5 fruit fly cellular contexts compared by ENCODE assay signal in genomic region chr2L:8299194-8299811, dm6.
TF ChIP-seq lines count a peak whose summit lies in the region.

No protein-coding gene starts in this region.

- TF ChIP-seq CTCF in whole organism, embryonic (GFP tag; optimal IDR thresholded peaks at IDR 0.05; lab: Kevin White, UChicago) = no peak

TF ChIP-seq in whole organism, adult, 20 proteins besides CTCF, POLR2A, EP300 and RAD21:
- TF ChIP-seq bab1 (GFP tag; optimal IDR thresholded peaks at IDR 0.05; lab: Kevin White, UChicago) (peak; percentile 18), cnc (optimal IDR thresholded peaks at IDR 0.05; lab: Kevin White, UChicago) (no peak)

TF ChIP-seq in whole organism, embryonic, 481 proteins besides CTCF, POLR2A, EP300 and RAD21 (continues in another document):
- TF ChIP-seq corto (GFP tag; optimal IDR thresholded peaks at IDR 0.05; lab: Kevin White, UChicago) (peak; percentile 65), gcm2 (GFP tag; optimal IDR thresholded peaks at IDR 0.05; lab: Kevin White, UChicago) (no peak), slp2 (GFP tag; optimal IDR thresholded peaks at IDR 0.05; lab: Kevin White, UChicago) (no peak), Drgx (GFP tag; IDR thresholded peaks at IDR 0.05; lab: Robert Waterston, UW) (peak; percentile 46; the same call in 1 of the 2 replicates), amos (GFP tag; IDR thresholded peaks at IDR 0.05; lab: Robert Waterston, UW; ENCODE audit: partially characterized antibody) (peak; percentile 25; the same call in 1 of the 2 replicates), gce (GFP tag; IDR thresholded peaks at IDR 0.05; lab: Robert Waterston, UW) (0 out of 3 replicates have a peak, but pooled peaks have one; percentile 10), CG10979 (tag; optimal IDR thresholded peaks at IDR 0.05; lab: Kevin White, UChicago) (peak; percentile 19), sr (GFP tag; IDR thresholded peaks at IDR 0.05; lab: Robert Waterston, UW) (no peak), CG17361 (GFP tag; IDR thresholded peaks at IDR 0.05; lab: Robert Waterston, UW) (0 out of 3 replicates have a peak, but pooled peaks have one; percentile 29), CG2712 (tag; optimal IDR thresholded peaks at IDR 0.05; lab: Kevin White, UChicago) (peak; percentile 25), prd (optimal IDR thresholded peaks at IDR 0.05; lab: Kevin White, UChicago) (no peak), prd (GFP tag; IDR thresholded peaks at IDR 0.05; lab: Robert Waterston, UW) (peak; percentile 16; the same call in 1 of the 3 replicates), lola (GFP tag; optimal IDR thresholded peaks at IDR 0.05; lab: Kevin White, UChicago) (peak in 1 of 3 experiments; percentile 13), CG14710 (tag; optimal IDR thresholded peaks at IDR 0.05; lab: Kevin White, UChicago) (peak; percentile 7), Ptx1 (GFP tag; IDR thresholded peaks at IDR 0.05; lab: Robert Waterston, UW) (no peak), nom (GFP tag; optimal IDR thresholded peaks at IDR 0.05; lab: Kevin White, UChicago) (peak; percentile 93), Med (GFP tag; lab: Kevin White, UChicago) (peak; percentile 34), sim (GFP tag; IDR thresholded peaks at IDR 0.05; lab: Robert Waterston, UW) (0 out of 2 replicates have a peak, but pooled peaks have one; percentile 3), CG7556 (GFP tag; optimal IDR thresholded peaks at IDR 0.05; lab: Kevin White, UChicago) (no peak), Xrp1 (GFP tag; IDR thresholded peaks at IDR 0.05; lab: Robert Waterston, UW) (peak; percentile 15; the same call in 1 of the 2 replicates)

TF ChIP-seq in whole organism, prepupa, 60 proteins besides CTCF, POLR2A, EP300 and RAD21 (continues in another document):
- peak; percentile 98 for TF ChIP-seq svp (GFP tag; lab: Kevin White, UChicago)
- no peak for TF ChIP-seq CG6276 (GFP tag; optimal IDR thresholded peaks at IDR 0.05; lab: Kevin White, UChicago)
- TF ChIP-seq fkh (GFP tag; optimal IDR thresholded peaks at IDR 0.05; lab: Kevin White, UChicago) = peak; percentile 18
- peak; percentile 49 for TF ChIP-seq Lpt (GFP tag; optimal IDR thresholded peaks at IDR 0.05; lab: Kevin White, UChicago)
- peak; percentile 56; the same call in 1 of the 3 replicates for TF ChIP-seq CG6163 (GFP tag; IDR thresholded peaks at IDR 0.05; lab: Robert Waterston, UW)
- TF ChIP-seq cyc (GFP tag; optimal IDR thresholded peaks at IDR 0.05; lab: Kevin White, UChicago) = peak; percentile 91
- TF ChIP-seq CG8319 (GFP tag; optimal IDR thresholded peaks at IDR 0.05; lab: Kevin White, UChicago) = peak; percentile 54
- peak; percentile 54; the same call in 1 of the 2 replicates for TF ChIP-seq Gug (GFP tag; IDR thresholded peaks at IDR 0.05; lab: Robert Waterston, UW)
- peak; percentile 73 for TF ChIP-seq CG8632 (GFP tag; optimal IDR thresholded peaks at IDR 0.05; lab: Kevin White, UChicago)
- TF ChIP-seq fd85E (GFP tag; optimal IDR thresholded peaks at IDR 0.05; lab: Kevin White, UChicago) = peak; percentile 3
- TF ChIP-seq CG1621 (tag; optimal IDR thresholded peaks at IDR 0.05; lab: Kevin White, UChicago) = peak; percentile 74
- TF ChIP-seq dsx (GFP tag; optimal IDR thresholded peaks at IDR 0.05; lab: Kevin White, UChicago; ENCODE audit: poor library complexity, severe bottlenecking) = peak; percentile 91
- peak; percentile 82 for TF ChIP-seq net (GFP tag; optimal IDR thresholded peaks at IDR 0.05; lab: Kevin White, UChicago)
- peak; percentile 70 for TF ChIP-seq CG11762 (GFP tag; optimal IDR thresholded peaks at IDR 0.05; lab: Kevin White, UChicago; ENCODE audit: insufficient read depth)
- no peak for TF ChIP-seq CG4318 (GFP tag; optimal IDR thresholded peaks at IDR 0.05; lab: Kevin White, UChicago)
- TF ChIP-seq CG11902 (GFP tag; optimal IDR thresholded peaks at IDR 0.05; lab: Kevin White, UChicago) = peak; percentile 91
- TF ChIP-seq CG7368 (GFP tag; optimal IDR thresholded peaks at IDR 0.05; lab: Kevin White, UChicago) = peak; percentile 72
- peak; percentile 42 for TF ChIP-seq Hr4 (GFP tag; optimal IDR thresholded peaks at IDR 0.05; lab: Kevin White, UChicago)
- TF ChIP-seq CG15336 (GFP tag; IDR thresholded peaks at IDR 0.05; lab: Robert Waterston, UW) = peak; percentile 58
- TF ChIP-seq Eip75B (GFP tag; optimal IDR thresholded peaks at IDR 0.05; lab: Kevin White, UChicago) = peak; percentile 89
- TF ChIP-seq CG34406 (GFP tag; optimal IDR thresholded peaks at IDR 0.05; lab: Kevin White, UChicago) = peak; percentile 84
- peak; percentile 94 for TF ChIP-seq topi (GFP tag; optimal IDR thresholded peaks at IDR 0.05; lab: Kevin White, UChicago)

TF ChIP-seq in whole organism, pupa, 21 proteins besides CTCF, POLR2A, EP300 and RAD21:
- TF ChIP-seq CG9948 (tag; optimal IDR thresholded peaks at IDR 0.05; lab: Kevin White, UChicago) (peak; percentile 85), gl (tag; optimal IDR thresholded peaks at IDR 0.05; lab: Kevin White, UChicago) (peak; percentile 85), CG12605 (GFP tag; IDR thresholded peaks at IDR 0.05; lab: Robert Waterston, UW) (peak; percentile 64; the same call in 1 of the 2 replicates), CG32121 (GFP tag; IDR thresholded peaks at IDR 0.05; lab: Robert Waterston, UW) (no peak), rn (GFP tag; IDR thresholded peaks at IDR 0.05; lab: Robert Waterston, UW) (peak; percentile 40; the same call in 1 of the 2 replicates), EcR (GFP tag; optimal IDR thresholded peaks at IDR 0.05; lab: Kevin White, UChicago) (peak; percentile 81), CG4496 (GFP tag; IDR thresholded peaks at IDR 0.05; lab: Robert Waterston, UW) (peak; percentile 69; the same call in 2 of the 3 replicates), Ets98B (GFP tag; IDR thresholded peaks at IDR 0.05; lab: Robert Waterston, UW) (peak; percentile 47), CG34367 (tag; optimal IDR thresholded peaks at IDR 0.05; lab: Kevin White, UChicago) (peak; percentile 75), CG15710 (tag; optimal IDR thresholded peaks at IDR 0.05; lab: Kevin White, UChicago) (peak; percentile 95), CG13204 (GFP tag; optimal IDR thresholded peaks at IDR 0.05; lab: Kevin White, UChicago) (peak; percentile 97), Pif1B (GFP tag; optimal IDR thresholded peaks at IDR 0.05; lab: Kevin White, UChicago) (peak; percentile 92), CG8301 (tag; optimal IDR thresholded peaks at IDR 0.05; lab: Kevin White, UChicago) (peak; percentile 74), CG10348 (GFP tag; IDR thresholded peaks at IDR 0.05; lab: Robert Waterston, UW) (no peak), CG17806 (tag; optimal IDR thresholded peaks at IDR 0.05; lab: Kevin White, UChicago) (peak; percentile 92), CG8159 (tag; optimal IDR thresholded peaks at IDR 0.05; lab: Kevin White, UChicago) (peak; percentile 93), CG14655 (GFP tag; optimal IDR thresholded peaks at IDR 0.05; lab: Kevin White, UChicago) (no peak), Pif1A (GFP tag; optimal IDR thresholded peaks at IDR 0.05; lab: Kevin White, UChicago) (peak; percentile 82), D1 (tag; optimal IDR thresholded peaks at IDR 0.05; lab: Kevin White, UChicago) (peak; percentile 51), fd96Ca (GFP tag; IDR thresholded peaks at IDR 0.05; lab: Robert Waterston, UW) (peak; percentile 71), Snoo (tag; optimal IDR thresholded peaks at IDR 0.05; lab: Kevin White, UChicago) (peak; percentile 86)
TF ChIP-seq in whole organism, pupa: peak in this region for 18.

TF ChIP-seq in whole organism, wandering third instar larva, 38 proteins besides CTCF, POLR2A, EP300 and RAD21 (continues in another document):
- TF ChIP-seq rgr (GFP tag; optimal IDR thresholded peaks at IDR 0.05; lab: Kevin White, UChicago) (peak; percentile 75), Rel (GFP tag; optimal IDR thresholded peaks at IDR 0.05; lab: Kevin White, UChicago) (peak; percentile 67), Rel (tag; optimal IDR thresholded peaks at IDR 0.05; lab: Kevin White, UChicago) (peak; percentile 72), HLH106 (tag; optimal IDR thresholded peaks at IDR 0.05; lab: Kevin White, UChicago) (peak; percentile 95), foxo (GFP tag; optimal IDR thresholded peaks at IDR 0.05; lab: Kevin White, UChicago) (peak; percentile 69 to 94), tai (GFP tag; optimal IDR thresholded peaks at IDR 0.05; lab: Kevin White, UChicago) (no peak), Abd-B (GFP tag; optimal IDR thresholded peaks at IDR 0.05; lab: Kevin White, UChicago) (no peak), Hnf4 (GFP tag; optimal IDR thresholded peaks at IDR 0.05; lab: Kevin White, UChicago) (peak; percentile 91), Hr78 (GFP tag; optimal IDR thresholded peaks at IDR 0.05; lab: Kevin White, UChicago) (no peak), Vsx2 (GFP tag; optimal IDR thresholded peaks at IDR 0.05; lab: Kevin White, UChicago; ENCODE audit: partially characterized antibody) (no peak), psq (GFP tag; optimal IDR thresholded peaks at IDR 0.05; lab: Kevin White, UChicago) (peak; percentile 98), Dif (GFP tag; optimal IDR thresholded peaks at IDR 0.05; lab: Kevin White, UChicago; ENCODE audit: partially characterized antibody) (peak; percentile 54), Jra (GFP tag; optimal IDR thresholded peaks at IDR 0.05; lab: Kevin White, UChicago) (peak; percentile 82), br (GFP tag; optimal IDR thresholded peaks at IDR 0.05; lab: Kevin White, UChicago) (peak; percentile 95), lola (GFP tag; optimal IDR thresholded peaks at IDR 0.05; lab: Kevin White, UChicago) (no peak), GATAd (GFP tag; optimal IDR thresholded peaks at IDR 0.05; lab: Kevin White, UChicago) (peak; percentile 61), dl (GFP tag; optimal IDR thresholded peaks at IDR 0.05; lab: Kevin White, UChicago; ENCODE audit: insufficient read depth in 1 of 2, partially characterized antibody in 2 of 2) (peak in 1 of 2 experiments; percentile 67), pan (optimal IDR thresholded peaks at IDR 0.05; lab: Kevin White, UChicago) (no peak), CG32264 (GFP tag; optimal IDR thresholded peaks at IDR 0.05; lab: Kevin White, UChicago) (peak; percentile 80), CG9705 (GFP tag; optimal IDR thresholded peaks at IDR 0.05; lab: Kevin White, UChicago) (peak; percentile 85), brk (GFP tag; optimal IDR thresholded peaks at IDR 0.05; lab: Kevin White, UChicago) (peak; percentile 55), N (GFP tag; optimal IDR thresholded peaks at IDR 0.05; lab: Kevin White, UChicago) (no peak), fru (GFP tag; optimal IDR thresholded peaks at IDR 0.05; lab: Kevin White, UChicago) (peak; percentile 91), h (GFP tag; optimal IDR thresholded peaks at IDR 0.05; lab: Kevin White, UChicago) (peak; percentile 95), dsf (GFP tag; optimal IDR thresholded peaks at IDR 0.05; lab: Kevin White, UChicago; ENCODE audit: borderline replicate concordance) (peak; percentile 72), dmrt93B (GFP tag; optimal IDR thresholded peaks at IDR 0.05; lab: Kevin White, UChicago) (no peak), OdsH (GFP tag; optimal IDR thresholded peaks at IDR 0.05; lab: Kevin White, UChicago) (peak; percentile 91), Mio (GFP tag; optimal IDR thresholded peaks at IDR 0.05; lab: Kevin White, UChicago) (no peak), Hr83 (GFP tag; optimal IDR thresholded peaks at IDR 0.05; lab: Kevin White, UChicago; ENCODE audit: poor library complexity, severe bottlenecking) (peak; percentile 84)
